Worm (Caenorhabditis elegans) whole organism, mixed stage, embryonic: ENCODE measurements around the gene rpn-6.2.

Source experiments
- M03D4.4 ChIP-seq: sonication (generic microtip); optimal IDR thresholded peaks from 2 replicates; lab custom pipeline; 2017; ENCODE audit warnings: mild to moderate bottlenecking, missing genetic modification characterization, missing compliant biosample characterization
- bed-3 ChIP-seq: fragments of 200-800 bp; sonication (Bioruptor generic); optimal IDR thresholded peaks from 3 replicates; lab custom pipeline; 2018; ENCODE audit warnings: mild to moderate bottlenecking, missing genetic modification characterization, moderate library complexity, missing compliant biosample characterization
- ceh-39 ChIP-seq: fragments of 150-350 bp; optimal IDR thresholded peaks from 2 replicates; lab custom pipeline; 2014; ENCODE audit warnings: missing biosample characterization, missing genetic modification characterization
- ceh-43 ChIP-seq: fragments of 200-800 bp; sonication (Bioruptor generic); optimal IDR thresholded peaks from 2 replicates; lab custom pipeline; 2018; ENCODE audit warnings: mild to moderate bottlenecking, missing genetic modification characterization, moderate library complexity, missing compliant biosample characterization
- ceh-83 ChIP-seq: fragments of 200-800 bp; sonication (Bioruptor generic); optimal IDR thresholded peaks from 2 replicates; lab custom pipeline; 2018; ENCODE audit warnings: mild to moderate bottlenecking, missing genetic modification characterization, missing compliant biosample characterization
- cnd-1 ChIP-seq: fragments of 200-800 bp; sonication (Bioruptor generic); optimal IDR thresholded peaks from 2 replicates; lab custom pipeline; 2018; ENCODE audit warnings: mild to moderate bottlenecking, missing genetic modification characterization, missing compliant biosample characterization
- drap-1 ChIP-seq: fragments of 200-800 bp; sonication (Bioruptor generic); optimal IDR thresholded peaks from 3 replicates; lab custom pipeline; 2018; ENCODE audit warnings: mild to moderate bottlenecking, missing genetic modification characterization, missing compliant biosample characterization
- elt-1 ChIP-seq: sonication (generic microtip); optimal IDR thresholded peaks from 2 replicates; lab custom pipeline; 2017; ENCODE audit warnings: missing genetic modification characterization, mild to moderate bottlenecking, missing compliant biosample characterization, antibody characterized with exemption, moderate library complexity, borderline replicate concordance; ENCODE audit not compliant: insufficient read depth
- elt-3 ChIP-seq: fragments of 150-350 bp; optimal IDR thresholded peaks from 2 replicates; lab custom pipeline; 2014; ENCODE audit warnings: missing biosample characterization, missing genetic modification characterization
- flh-1 ChIP-seq: fragments of 200-800 bp; sonication (Bioruptor generic); optimal IDR thresholded peaks from 2 replicates; lab custom pipeline; 2018; ENCODE audit warnings: mild to moderate bottlenecking, missing genetic modification characterization, moderate library complexity, missing compliant biosample characterization
- ham-2 ChIP-seq: fragments of 200-800 bp; sonication (Bioruptor generic); optimal IDR thresholded peaks from 2 replicates; lab custom pipeline; 2018; ENCODE audit warnings: mild to moderate bottlenecking, missing genetic modification characterization, missing compliant biosample characterization
- hlh-1 ChIP-seq: fragments of 150-350 bp; optimal IDR thresholded peaks from 2 replicates; lab custom pipeline; 2014; ENCODE audit warnings: missing biosample characterization, missing genetic modification reagents, missing genetic modification characterization
- lin-13 ChIP-seq: fragments of 150-350 bp; optimal IDR thresholded peaks from 2 replicates; lab custom pipeline; 2014; ENCODE audit warnings: missing biosample characterization, missing genetic modification characterization
- lin-32 ChIP-seq: fragments of 200-800 bp; sonication (Bioruptor generic); optimal IDR thresholded peaks from 2 replicates; lab custom pipeline; 2018; ENCODE audit warnings: mild to moderate bottlenecking, missing genetic modification characterization, missing compliant biosample characterization
- lsy-2 ChIP-seq: fragments of 150-350 bp; optimal IDR thresholded peaks from 2 replicates; lab custom pipeline; 2014; ENCODE audit warnings: missing biosample characterization, missing genetic modification characterization
- mab-5 ChIP-seq: fragments of 150-350 bp; optimal IDR thresholded peaks from 2 replicates; lab custom pipeline; 2014; ENCODE audit warnings: missing biosample characterization, missing genetic modification characterization
- mls-2 ChIP-seq: sonication (generic microtip); optimal IDR thresholded peaks from 2 replicates; lab custom pipeline; 2016; ENCODE audit warnings: mild to moderate bottlenecking, missing genetic modification characterization, moderate library complexity, missing compliant biosample characterization
- nhr-12 ChIP-seq: fragments of 150-350 bp; optimal IDR thresholded peaks from 2 replicates; lab custom pipeline; 2014; ENCODE audit warnings: missing biosample characterization, missing genetic modification characterization
- nhr-2 ChIP-seq: fragments of 150-350 bp; optimal IDR thresholded peaks from 2 replicates; lab custom pipeline; 2014; ENCODE audit warnings: missing biosample characterization, missing genetic modification characterization
- nhr-237 ChIP-seq: fragments of 150-350 bp; optimal IDR thresholded peaks from 2 replicates; lab custom pipeline; 2014; ENCODE audit warnings: missing biosample characterization, missing genetic modification characterization
- nhr-28 ChIP-seq: fragments of 150-350 bp; optimal IDR thresholded peaks from 2 replicates; lab custom pipeline; 2014; ENCODE audit warnings: missing biosample characterization, missing genetic modification characterization
- nhr-76 ChIP-seq: sonication (generic microtip); optimal IDR thresholded peaks from 2 replicates; lab custom pipeline; 2017; ENCODE audit warnings: missing biosample characterization, missing genetic modification characterization
- pha-4 ChIP-seq: fragments of 150-350 bp; optimal IDR thresholded peaks from 2 replicates; lab custom pipeline; 2018; ENCODE audit warnings: missing biosample characterization, missing genetic modification reagents, missing genetic modification characterization
- sem-2 ChIP-seq: fragments of 200-800 bp; sonication (Bioruptor generic); optimal IDR thresholded peaks from 2 replicates; lab custom pipeline; 2018; ENCODE audit warnings: mild to moderate bottlenecking, missing genetic modification characterization, missing compliant biosample characterization
- snpc-4 ChIP-seq: fragments of 150-350 bp; optimal IDR thresholded peaks from 2 replicates; lab custom pipeline; 2014; ENCODE audit warnings: missing biosample characterization, missing genetic modification characterization
- sptf-1 ChIP-seq: sonication (generic microtip); optimal IDR thresholded peaks from 2 replicates; lab custom pipeline; 2017; ENCODE audit warnings: mild to moderate bottlenecking, missing genetic modification characterization, moderate library complexity, missing compliant biosample characterization
- unc-120 ChIP-seq: sonication (generic microtip); optimal IDR thresholded peaks from 2 replicates; lab custom pipeline; 2017; ENCODE audit warnings: missing genetic modification characterization, missing compliant biosample characterization; ENCODE audit not compliant: poor library complexity, severe bottlenecking
- unc-39 ChIP-seq: fragments of 150-350 bp; optimal IDR thresholded peaks from 2 replicates; lab custom pipeline; 2014; ENCODE audit warnings: missing biosample characterization, missing genetic modification characterization
- unc-62 ChIP-seq: fragments of 150-350 bp; optimal IDR thresholded peaks from 2 replicates; lab custom pipeline; 2014; ENCODE audit warnings: missing biosample characterization, missing genetic modification reagents, missing genetic modification characterization
- zip-8 ChIP-seq: fragments of 150-350 bp; optimal IDR thresholded peaks from 2 replicates; lab custom pipeline; 2014; ENCODE audit warnings: missing biosample characterization, missing genetic modification characterization

rpn-6.2 gene

ce11 chrIII:9037658-9038057, 35.9 kb upstream of the rpn-6.2 start, which contains the start of gene R107.9:
Gene R107.9 (plus strand): TSS chrIII:9037958.
- no peak for TF ChIP-seq lin-13 (tag; lab: Kevin White, UChicago)
- no peak for TF ChIP-seq drap-1 (GFP tag; lab: Kevin White, UChicago)
- TF ChIP-seq unc-120 (tag; lab: Kevin White, UChicago) = no peak
- no peak for TF ChIP-seq ceh-83 (GFP tag; lab: Kevin White, UChicago)
- no peak for TF ChIP-seq nhr-76 (tag; lab: Kevin White, UChicago)
- TF ChIP-seq elt-3 (tag; lab: Kevin White, UChicago) = no peak

- TF ChIP-seq drap-1 (GFP tag; lab: Kevin White, UChicago) (no peak), ceh-83 (GFP tag; lab: Kevin White, UChicago) (no peak), snpc-4 (tag; lab: Kevin White, UChicago) (no peak), flh-1 (GFP tag; lab: Kevin White, UChicago) (no peak), nhr-237 (tag; lab: Kevin White, UChicago) (no peak), ham-2 (no peak), ceh-43 (GFP tag; lab: Kevin White, UChicago) (no peak), M03D4.4 (tag; lab: Kevin White, UChicago) (no peak), lsy-2 (tag; lab: Kevin White, UChicago) (no peak), hlh-1 (no peak), sptf-1 (tag; lab: Kevin White, UChicago) (no peak), nhr-2 (tag; lab: Kevin White, UChicago) (no peak), ceh-39 (no peak), mab-5 (no peak), pha-4 (tag; lab: Kevin White, UChicago) (no peak), unc-62 (GFP tag; lab: Kevin White, UChicago) (no peak), nhr-76 (tag; lab: Kevin White, UChicago) (no peak), lin-13 (tag; lab: Kevin White, UChicago) (no peak), zip-8 (tag; lab: Kevin White, UChicago) (no peak), mls-2 (tag; lab: Kevin White, UChicago) (no peak)
Measured at ce11 chrIII:9035037-9035436, 33.2 kb upstream of the rpn-6.2 start.

DNA sequence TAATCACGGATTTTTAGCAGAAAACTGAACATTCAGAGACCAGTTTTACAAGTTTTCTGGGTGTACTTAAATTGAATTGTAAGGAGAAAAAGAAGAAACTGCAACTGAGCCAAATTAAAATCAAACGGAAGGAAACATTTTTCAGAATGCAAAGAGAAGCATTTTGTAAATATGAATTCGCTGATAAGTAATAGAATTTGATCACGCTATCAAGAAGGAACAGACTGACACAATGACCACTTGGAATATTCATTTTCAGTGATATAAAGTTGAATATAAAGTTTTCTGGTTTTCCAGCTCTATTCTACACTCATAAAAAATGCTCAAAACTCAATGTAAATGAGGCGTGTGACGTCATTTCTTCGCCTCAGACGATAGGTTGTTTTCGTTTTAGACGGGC, 32.3 kb upstream of the rpn-6.2 start:
- TF ChIP-seq zip-8 (tag; lab: Kevin White, UChicago) = peak; percentile 24
- TF ChIP-seq lin-13 (tag; lab: Kevin White, UChicago) = no peak

- TF ChIP-seq ceh-83 (GFP tag; lab: Kevin White, UChicago) = no peak
- TF ChIP-seq snpc-4 (tag; lab: Kevin White, UChicago) = no peak
- no peak for TF ChIP-seq M03D4.4 (tag; lab: Kevin White, UChicago)
- no peak for TF ChIP-seq lsy-2 (tag; lab: Kevin White, UChicago)
Measured at ce11 chrIII:9030818-9031217, 29.0 kb upstream of the rpn-6.2 start.

DNA sequence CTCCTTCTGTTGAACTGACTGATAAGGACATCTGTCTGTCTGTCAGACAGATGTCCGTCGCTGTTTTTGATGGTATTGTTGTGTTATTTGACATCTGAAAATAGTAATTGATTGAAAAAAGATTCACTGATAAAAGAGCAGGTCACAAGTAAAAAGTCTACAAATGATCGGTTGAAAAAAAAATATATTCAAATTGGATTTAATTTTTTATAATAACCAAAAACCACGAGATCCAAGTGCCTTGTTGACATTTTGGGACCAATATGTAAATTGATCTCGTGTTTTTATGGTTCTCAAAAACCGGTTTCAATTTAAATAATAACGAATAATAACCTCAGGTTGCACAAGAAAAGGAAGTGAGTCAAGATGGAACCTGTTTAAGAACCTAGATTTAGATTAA, 25.2 kb upstream of the rpn-6.2 start, which contains the start of gene F59B2.13:
Gene F59B2.13 (minus strand): TSS at position 101 of the 400 bp plus-strand sequence.
- TF ChIP-seq bed-3 (GFP tag; lab: Kevin White, UChicago) (no peak), pha-4 (tag; lab: Kevin White, UChicago) (no peak), nhr-76 (tag; lab: Kevin White, UChicago) (no peak), lin-13 (tag; lab: Kevin White, UChicago) (no peak), mls-2 (tag; lab: Kevin White, UChicago) (no peak), elt-3 (tag; lab: Kevin White, UChicago) (no peak)

DNA sequence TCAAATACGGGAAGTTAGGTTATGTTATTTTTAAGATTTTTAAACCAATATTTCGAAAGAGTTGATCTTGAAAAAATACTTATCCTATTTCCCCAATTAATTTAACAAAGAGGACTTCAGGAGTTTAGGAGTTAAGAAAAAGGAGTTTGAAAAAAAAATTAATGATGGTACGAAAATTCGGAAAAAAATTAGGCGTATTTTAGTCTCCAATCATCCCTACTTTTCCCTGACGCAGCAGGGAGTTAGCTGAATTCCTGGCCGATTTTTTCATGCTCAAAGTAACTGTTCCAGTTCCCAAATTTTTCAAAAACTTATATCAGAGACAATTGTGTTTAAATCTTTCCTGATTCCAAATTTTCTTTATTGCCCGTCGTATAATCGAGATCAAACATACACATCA, 21.8 kb upstream of the rpn-6.2 start:
- TF ChIP-seq ceh-83 (GFP tag; lab: Kevin White, UChicago) = no peak

ce11 chrIII:9022535-9022934, 20.7 kb upstream of the rpn-6.2 start, which contains the start of gene F59B2.14:
Gene F59B2.14 (minus strand): TSS chrIII:9022635.
- no peak for TF ChIP-seq sem-2 (GFP tag; lab: Kevin White, UChicago)
- TF ChIP-seq lin-32 (GFP tag; lab: Kevin White, UChicago) = no peak
- no peak for TF ChIP-seq bed-3 (GFP tag; lab: Kevin White, UChicago)
- no peak for TF ChIP-seq mls-2 (tag; lab: Kevin White, UChicago)
- no peak for TF ChIP-seq unc-39 (tag; lab: Kevin White, UChicago)
- no peak for TF ChIP-seq cnd-1 (tag; lab: Kevin White, UChicago)
- TF ChIP-seq nhr-28 (tag; lab: Kevin White, UChicago) = no peak
- TF ChIP-seq elt-1 = no peak
- no peak for TF ChIP-seq sptf-1 (tag; lab: Kevin White, UChicago)
- TF ChIP-seq ceh-43 (GFP tag; lab: Kevin White, UChicago) = no peak
- TF ChIP-seq lsy-2 (tag; lab: Kevin White, UChicago) = no peak
- TF ChIP-seq ceh-39 = no peak
- TF ChIP-seq nhr-12 (tag; lab: Kevin White, UChicago) = no peak
